Worm (Caenorhabditis elegans) whole organism, young adult: ENCODE data around the gene ubq-1.

Source experiments
- B0019.2 ChIP-seq: fragments of 200-800 bp; sonication (Bioruptor generic); conservative IDR thresholded peaks from 2 replicates; pipeline ENCODE4 v1.3.6; 2022; ENCODE audit warnings: missing genetic modification reagents, missing genetic modification characterization, missing compliant biosample characterization
- B0035.1 ChIP-seq: sonication (generic microtip); optimal IDR thresholded peaks from 2 replicates; lab custom pipeline; 2016; ENCODE audit warnings: missing genetic modification characterization, mild to moderate bottlenecking, missing compliant biosample characterization, missing genotype, missing genetic modification reagents
- B0261.1 ChIP-seq: sonication (generic microtip); optimal IDR thresholded peaks from 2 replicates; lab custom pipeline; 2016; ENCODE audit warnings: mild to moderate bottlenecking, missing genetic modification characterization, moderate library complexity, missing compliant biosample characterization
- B0336.3 ChIP-seq: fragments of 200-800 bp; sonication (Bioruptor generic); IDR thresholded peaks from 2 replicates; pipeline ENCODE4 v1.3.6; 2022; ENCODE audit warnings: missing genetic modification characterization, missing compliant biosample characterization
- D2030.7 ChIP-seq: fragments of 200-800 bp; sonication (Bioruptor generic); IDR thresholded peaks from 2 replicates; pipeline ENCODE4 v1.3.6; 2022; ENCODE audit warnings: missing genetic modification reagents, missing genetic modification characterization, missing compliant biosample characterization
- F22D6.2 ChIP-seq: sonication (generic microtip); optimal IDR thresholded peaks from 2 replicates; lab custom pipeline; 2016; ENCODE audit warnings: mild to moderate bottlenecking, missing genetic modification characterization, missing compliant biosample characterization
- F57A8.1 ChIP-seq: fragments of 200-800 bp; sonication (Bioruptor generic); optimal IDR thresholded peaks from 2 replicates; lab custom pipeline; 2018; ENCODE audit warnings: mild to moderate bottlenecking, missing genetic modification characterization, moderate library complexity, missing compliant biosample characterization
- K12H6.12 ChIP-seq: fragments of 200-800 bp; sonication (Bioruptor generic); optimal IDR thresholded peaks from 2 replicates; lab custom pipeline; 2018; ENCODE audit warnings: mild to moderate bottlenecking, missing genetic modification characterization, missing compliant biosample characterization
- Y53F4B.3 ChIP-seq: fragments of 200-800 bp; sonication (Bioruptor generic); IDR thresholded peaks from 2 replicates; pipeline ENCODE4 v1.3.6; 2022; ENCODE audit warnings: missing genetic modification reagents, missing genetic modification characterization, missing compliant biosample characterization
- Y53G8AR.9 ChIP-seq: fragments of 200-800 bp; sonication (Bioruptor generic); conservative IDR thresholded peaks from 2 replicates; pipeline ENCODE4 v1.3.6; 2022; ENCODE audit warnings: missing genetic modification reagents, missing genetic modification characterization, missing compliant biosample characterization
- aptf-3 ChIP-seq: fragments of 200-800 bp; sonication (Bioruptor generic); IDR thresholded peaks from 2 replicates; pipeline ENCODE4 v1.3.6; 2022; ENCODE audit warnings: missing genetic modification characterization, missing compliant biosample characterization
- athp-1 ChIP-seq: sonication (generic microtip); optimal IDR thresholded peaks from 2 replicates; lab custom pipeline; 2017; ENCODE audit warnings: mild to moderate bottlenecking, missing genetic modification characterization, missing compliant biosample characterization
- attf-6 ChIP-seq: fragments of 200-800 bp; sonication (Bioruptor generic); IDR thresholded peaks from 2 replicates; pipeline ENCODE4 v1.3.6; 2022; ENCODE audit warnings: missing genetic modification reagents, missing genetic modification characterization, missing compliant biosample characterization
- cebp-1 ChIP-seq, 2 experiments: fragments of 200-800 bp in 1 of 2; sonication (Bioruptor generic) in 1 of 2; sonication (generic microtip) in 1 of 2; IDR thresholded peaks in 1 of 2; optimal IDR thresholded peaks in 1 of 2; 2 replicates each; pipeline versions ENCODE4 v1.3.6 to Lab custom; 2017 to 2022; ENCODE audit warnings: missing compliant biosample characterization in 2 of 2, missing genetic modification characterization in 2 of 2, mild to moderate bottlenecking in 1 of 2, missing genetic modification reagents in 1 of 2, moderate library complexity in 1 of 2
- cebp-2 ChIP-seq: fragments of 200-800 bp; sonication (Bioruptor generic); IDR thresholded peaks from 2 replicates; pipeline ENCODE4 v1.3.6; 2022; ENCODE audit warnings: missing genetic modification characterization, missing compliant biosample characterization
- ceh-58 ChIP-seq: fragments of 200-800 bp; sonication (Bioruptor generic); IDR thresholded peaks from 2 replicates; pipeline ENCODE4 v1.3.6; 2022; ENCODE audit warnings: missing genetic modification characterization, missing compliant biosample characterization
- ceh-91 ChIP-seq: fragments of 200-800 bp; sonication (Bioruptor generic); IDR thresholded peaks from 2 replicates; pipeline ENCODE4 v1.3.6; 2022; ENCODE audit warnings: missing genetic modification reagents, missing genetic modification characterization, missing compliant biosample characterization
- dpff-1 ChIP-seq: sonication (generic microtip); optimal IDR thresholded peaks from 2 replicates; lab custom pipeline; 2017; ENCODE audit warnings: mild to moderate bottlenecking, missing genetic modification characterization, missing compliant biosample characterization
- dpl-1 ChIP-seq: fragments of 150-350 bp; optimal IDR thresholded peaks from 2 replicates; lab custom pipeline; 2014; ENCODE audit warnings: missing biosample characterization, missing genetic modification reagents, missing genetic modification characterization
- efl-1 ChIP-seq: fragments of 150-350 bp; optimal IDR thresholded peaks from 2 replicates; lab custom pipeline; 2014; ENCODE audit warnings: missing biosample characterization, missing genetic modification reagents, missing genetic modification characterization
- fkh-3 ChIP-seq: sonication (generic microtip); optimal IDR thresholded peaks from 2 replicates; lab custom pipeline; 2016; ENCODE audit warnings: mild to moderate bottlenecking, missing genetic modification characterization, missing compliant biosample characterization
- hlh-12 ChIP-seq: sonication (generic microtip); optimal IDR thresholded peaks from 2 replicates; lab custom pipeline; 2016; ENCODE audit warnings: missing genetic modification characterization, missing compliant biosample characterization
- hlh-26 ChIP-seq: fragments of 200-800 bp; sonication (Bioruptor generic); conservative IDR thresholded peaks from 2 replicates; pipeline ENCODE4 v1.3.6; 2022; ENCODE audit warnings: missing genetic modification reagents, missing genetic modification characterization, missing compliant biosample characterization
- hmg-20 ChIP-seq: fragments of 200-800 bp; sonication (Bioruptor generic); IDR thresholded peaks from 2 replicates; pipeline ENCODE4 v1.3.6; 2022; ENCODE audit warnings: missing genetic modification reagents, missing genetic modification characterization, missing compliant biosample characterization
- hrde-1 ChIP-seq: sonication (generic microtip); optimal IDR thresholded peaks from 2 replicates; lab custom pipeline; 2016; ENCODE audit warnings: missing genetic modification characterization, mild to moderate bottlenecking, missing compliant biosample characterization, moderate library complexity, missing genotype, missing genetic modification reagents, borderline replicate concordance
- hsf-1 ChIP-seq: fragments of 200-800 bp; sonication (Bioruptor generic); IDR thresholded peaks from 2 replicates; pipeline ENCODE4 v1.3.6; 2022; ENCODE audit warnings: missing genetic modification reagents, missing genetic modification characterization, missing compliant biosample characterization
- lag-1 ChIP-seq: fragments of 200-800 bp; sonication (Bioruptor generic); IDR thresholded peaks from 2 replicates; pipeline ENCODE4 v1.3.6; 2022; ENCODE audit warnings: missing genetic modification reagents, missing genetic modification characterization, missing compliant biosample characterization
- lir-1 ChIP-seq: fragments of 200-800 bp; sonication (Bioruptor generic); conservative IDR thresholded peaks from 2 replicates; pipeline ENCODE4 v1.3.6; 2022; ENCODE audit warnings: missing genetic modification reagents, missing genetic modification characterization, missing compliant biosample characterization
- lsy-27 ChIP-seq: sonication (generic microtip); optimal IDR thresholded peaks from 2 replicates; lab custom pipeline; 2017; ENCODE audit warnings: missing genetic modification characterization, mild to moderate bottlenecking, missing compliant biosample characterization, antibody characterized with exemption, missing genotype, borderline replicate concordance; ENCODE audit not compliant: insufficient read depth
- madf-10 ChIP-seq: sonication (generic microtip); optimal IDR thresholded peaks from 2 replicates; lab custom pipeline; 2016; ENCODE audit warnings: mild to moderate bottlenecking, missing genetic modification characterization, missing compliant biosample characterization
- madf-3 ChIP-seq: fragments of 200-800 bp; sonication (Bioruptor generic); IDR thresholded peaks from 2 replicates; pipeline ENCODE4 v1.3.6; 2022; ENCODE audit warnings: missing genetic modification reagents, missing genetic modification characterization, missing compliant biosample characterization
- madf-6 ChIP-seq: fragments of 200-800 bp; sonication (Bioruptor generic); IDR thresholded peaks from 2 replicates; pipeline ENCODE4 v1.3.6; 2022; ENCODE audit warnings: missing genetic modification reagents, missing genetic modification characterization, missing compliant biosample characterization
- mxl-1 ChIP-seq: sonication (generic microtip); optimal IDR thresholded peaks from 2 replicates; lab custom pipeline; 2016; ENCODE audit warnings: missing genetic modification characterization, missing compliant biosample characterization
- nfya-2 ChIP-seq: fragments of 200-800 bp; sonication (Bioruptor generic); IDR thresholded peaks from 2 replicates; pipeline ENCODE4 v1.3.6; 2022; ENCODE audit warnings: missing genetic modification reagents, missing genetic modification characterization, missing compliant biosample characterization
- nfyb-1 ChIP-seq: fragments of 200-800 bp; sonication (Bioruptor generic); IDR thresholded peaks from 2 replicates; pipeline ENCODE4 v1.3.6; 2022; ENCODE audit warnings: missing genetic modification reagents, missing genetic modification characterization, missing compliant biosample characterization
- nhr-120 ChIP-seq: fragments of 200-800 bp; sonication (Bioruptor generic); IDR thresholded peaks from 2 replicates; pipeline ENCODE4 v1.3.6; 2022; ENCODE audit warnings: missing genetic modification characterization, missing compliant biosample characterization
- nhr-80 ChIP-seq: sonication (generic microtip); optimal IDR thresholded peaks from 2 replicates; lab custom pipeline; 2016; ENCODE audit warnings: missing genetic modification characterization, missing compliant biosample characterization
- pha-4 ChIP-seq: fragments of 150-350 bp; sonication (generic microtip); optimal IDR thresholded peaks from 2 replicates; lab custom pipeline; 2014; ENCODE audit warnings: missing biosample characterization, missing genetic modification reagents, missing genetic modification characterization
- repo-1 ChIP-seq: sonication (generic microtip); optimal IDR thresholded peaks from 2 replicates; lab custom pipeline; 2017; ENCODE audit warnings: mild to moderate bottlenecking, missing genetic modification characterization, missing compliant biosample characterization
- snpc-1.1 ChIP-seq: sonication (generic microtip); optimal IDR thresholded peaks from 2 replicates; lab custom pipeline; 2017; ENCODE audit warnings: missing genetic modification characterization, mild to moderate bottlenecking, missing compliant biosample characterization, antibody characterized with exemption, moderate library complexity, missing genotype, missing genetic modification reagents; ENCODE audit not compliant: insufficient read depth
- snpc-3.4 ChIP-seq: sonication (generic microtip); optimal IDR thresholded peaks from 2 replicates; lab custom pipeline; 2017; ENCODE audit warnings: missing genetic modification characterization, mild to moderate bottlenecking, missing compliant biosample characterization, antibody characterized with exemption, moderate library complexity, missing genotype, missing genetic modification reagents
- tlf-1 ChIP-seq: fragments of 200-800 bp; sonication (Bioruptor generic); optimal IDR thresholded peaks from 2 replicates; lab custom pipeline; 2018; ENCODE audit warnings: mild to moderate bottlenecking, missing genetic modification characterization, missing compliant biosample characterization
- unc-62 ChIP-seq: fragments of 150-350 bp; optimal IDR thresholded peaks from 2 replicates; lab custom pipeline; 2014; ENCODE audit warnings: missing biosample characterization, missing genetic modification reagents, missing genetic modification characterization
- xnd-1 ChIP-seq: sonication (generic microtip); optimal IDR thresholded peaks from 2 replicates; lab custom pipeline; 2016; ENCODE audit warnings: missing genotype, missing genetic modification reagents, missing genetic modification characterization, missing compliant biosample characterization
- ztf-18 ChIP-seq: sonication (generic microtip); optimal IDR thresholded peaks from 2 replicates; lab custom pipeline; 2016; ENCODE audit warnings: missing genotype, mild to moderate bottlenecking, missing genetic modification characterization, missing compliant biosample characterization
- ztf-22 ChIP-seq: fragments of 200-800 bp; sonication (Bioruptor generic); optimal IDR thresholded peaks from 2 replicates; lab custom pipeline; 2018; ENCODE audit warnings: mild to moderate bottlenecking, missing genetic modification characterization, moderate library complexity, missing compliant biosample characterization
- ztf-25 ChIP-seq: fragments of 200-800 bp; sonication (Bioruptor generic); IDR thresholded peaks from 2 replicates; pipeline ENCODE4 v1.3.6; 2022; ENCODE audit warnings: missing genetic modification reagents, missing genetic modification characterization, missing compliant biosample characterization
- ztf-26 ChIP-seq: sonication (generic microtip); optimal IDR thresholded peaks from 2 replicates; lab custom pipeline; 2017; ENCODE audit warnings: missing genetic modification characterization, missing compliant biosample characterization
- ztf-28 ChIP-seq: fragments of 200-800 bp; sonication (Bioruptor generic); IDR thresholded peaks from 2 replicates; pipeline ENCODE4 v1.3.6; 2022; ENCODE audit warnings: missing genetic modification reagents, missing genetic modification characterization, missing compliant biosample characterization

Gene ubq-1

ce11 chrIII:5940525-5940974 is 496 bp downstream of the ubq-1 start (continued):
- TF ChIP-seq ztf-28 (GFP tag; lab: Robert Waterston, UW) (no peak), madf-3 (GFP tag; lab: Robert Waterston, UW) (peak; percentile 24), athp-1 (tag; lab: Kevin White, UChicago) (no peak), tlf-1 (peak; percentile 47), B0035.1 (tag; lab: Kevin White, UChicago) (no peak), snpc-3.4 (tag; lab: Kevin White, UChicago) (no peak), xnd-1 (no peak), nfya-2 (GFP tag; lab: Robert Waterston, UW) (no peak), cebp-1 (GFP tag; IDR thresholded peaks at IDR 0.05; lab: Robert Waterston, UW) (peak; percentile 64; the same call in 1 of the 2 replicates), cebp-1 (tag; optimal IDR thresholded peaks at IDR 0.05; lab: Kevin White, UChicago) (peak; percentile 95), ztf-18 (peak; percentile 10), ceh-91 (GFP tag; lab: Robert Waterston, UW) (no peak), aptf-3 (GFP tag; lab: Robert Waterston, UW) (no peak), madf-10 (tag; lab: Kevin White, UChicago) (peak; percentile 44), B0336.3 (GFP tag; lab: Robert Waterston, UW) (peak; percentile 37; the same call in 1 of the 2 replicates), F57A8.1 (GFP tag; lab: Kevin White, UChicago) (no peak), pha-4 (no peak), B0019.2 (GFP tag; lab: Robert Waterston, UW) (no peak), cebp-2 (GFP tag; lab: Robert Waterston, UW) (peak; percentile 22; the same call in 1 of the 2 replicates), fkh-3 (tag; lab: Kevin White, UChicago) (no peak), lsy-27 (tag; lab: Kevin White, UChicago) (no peak), hmg-20 (GFP tag; lab: Robert Waterston, UW) (no peak), dpl-1 (GFP tag; lab: Kevin White, UChicago) (no peak), hlh-12 (tag; lab: Kevin White, UChicago) (no peak), F22D6.2 (tag; lab: Kevin White, UChicago) (no peak), hrde-1 (tag; lab: Kevin White, UChicago) (no peak), nfyb-1 (GFP tag; lab: Robert Waterston, UW) (peak; percentile 50; the same call in 1 of the 2 replicates), efl-1 (GFP tag; lab: Kevin White, UChicago) (no peak), B0261.1 (no peak), D2030.7 (no peak), unc-62 (GFP tag; lab: Kevin White, UChicago) (no peak), dpff-1 (tag; lab: Kevin White, UChicago) (no peak), Y53F4B.3 (GFP tag; lab: Robert Waterston, UW) (no peak), lag-1 (GFP tag; lab: Robert Waterston, UW) (no peak), ztf-25 (GFP tag; lab: Robert Waterston, UW) (no peak), lir-1 (GFP tag; lab: Robert Waterston, UW) (no peak), ztf-22 (GFP tag; lab: Kevin White, UChicago) (no peak), snpc-1.1 (tag; lab: Kevin White, UChicago) (no peak), madf-6 (peak; percentile 6; the same call in 1 of the 2 replicates), hlh-26 (GFP tag; lab: Robert Waterston, UW) (no peak), Y53G8AR.9 (GFP tag; lab: Robert Waterston, UW) (peak; percentile 80), K12H6.12 (tag; lab: Kevin White, UChicago) (peak; percentile 41), attf-6 (GFP tag; lab: Robert Waterston, UW) (no peak), ztf-26 (tag; lab: Kevin White, UChicago) (peak; percentile 26), hsf-1 (GFP tag; lab: Robert Waterston, UW) (peak; percentile 51), nhr-80 (tag; lab: Kevin White, UChicago) (peak; percentile 58), mxl-1 (tag; lab: Kevin White, UChicago) (no peak), nhr-120 (GFP tag; lab: Robert Waterston, UW) (no peak), repo-1 (no peak), ceh-58 (GFP tag; lab: Robert Waterston, UW) (peak; percentile 2; the same call in 1 of the 2 replicates)
